Worm (Caenorhabditis elegans): ENCODE measurements around the gene pqn-65.

DNA sequence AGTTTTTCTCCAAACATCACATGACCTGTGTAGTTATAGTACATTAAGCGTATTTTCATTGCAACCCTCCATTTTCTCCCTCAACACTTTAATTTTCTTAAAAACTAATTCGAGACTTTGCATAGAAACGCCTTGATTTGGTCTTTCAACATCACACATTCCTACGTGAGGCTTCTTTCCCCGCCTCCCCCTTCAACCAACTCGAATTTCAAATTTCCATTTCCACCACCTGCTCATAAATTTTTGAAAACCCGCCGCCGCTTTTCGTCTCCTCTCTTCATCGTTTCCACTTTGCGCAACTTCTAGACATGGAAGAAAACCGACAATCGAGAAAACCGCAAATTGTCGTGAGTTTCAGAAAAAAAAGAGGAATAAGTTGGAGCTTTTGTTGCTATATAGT, 41.5 kb downstream of the pqn-65 start, which contains the start of gene C05E11.3:
- TF ChIP-seq tbx-37 (GFP tag; conservative IDR thresholded peaks at IDR 0.05) (no peak), F13C5.2 (tag; optimal IDR thresholded peaks at IDR 0.05) (no peak), hmg-4 (GFP tag; optimal IDR thresholded peaks at IDR 0.05) (no peak)

Measured in whole organism, early embryonic.